Fruit fly (Drosophila melanogaster) whole organism, prepupa: Measurements from ENCODE around the gene CG17271.

Experiments
- CG10631 ChIP-seq: fragments of 200-800 bp; sonication (Bioruptor generic); optimal IDR thresholded peaks from 2 replicates; lab custom pipeline; 2016; ENCODE audit warnings: missing biosample characterization, missing genetic modification characterization
- CG10669 ChIP-seq: fragments of 200-800 bp; sonication (Bioruptor generic); optimal IDR thresholded peaks from 3 replicates; lab custom pipeline; 2018; ENCODE audit warnings: missing biosample characterization, mild to moderate bottlenecking, missing genetic modification characterization, moderate library complexity
- CG11294 ChIP-seq: fragments of 200-800 bp; sonication (Bioruptor generic); IDR thresholded peaks from 2 replicates; pipeline ENCODE4 v1.3.6; 2022; ENCODE audit warnings: missing biosample characterization, missing genetic modification characterization
- CG15336 ChIP-seq: fragments of 200-800 bp; sonication (Bioruptor generic); IDR thresholded peaks from 2 replicates; pipeline ENCODE4 v1.3.6; 2022; ENCODE audit warnings: missing biosample characterization, missing genetic modification characterization
- CG1621 ChIP-seq: fragments of 200-800 bp; sonication (Bioruptor generic); optimal IDR thresholded peaks from 3 replicates; lab custom pipeline; 2018; ENCODE audit warnings: missing biosample characterization, mild to moderate bottlenecking, missing genetic modification characterization
- CG34406 ChIP-seq: fragments of 200-800 bp; sonication (Bioruptor generic); optimal IDR thresholded peaks from 3 replicates; lab custom pipeline; 2016; ENCODE audit warnings: missing biosample characterization, missing genetic modification characterization
- CG3919 ChIP-seq: fragments of 200-800 bp; sonication (Bioruptor generic); optimal IDR thresholded peaks from 3 replicates; lab custom pipeline; 2016; ENCODE audit warnings: missing biosample characterization, missing genetic modification characterization
- CG4318 ChIP-seq: fragments of 200-800 bp; sonication (Bioruptor generic); optimal IDR thresholded peaks from 3 replicates; lab custom pipeline; 2017; ENCODE audit warnings: missing biosample characterization, mild to moderate bottlenecking, missing genetic modification characterization
- CG6163 ChIP-seq: fragments of 200-800 bp; sonication (Bioruptor generic); IDR thresholded peaks from 3 replicates; pipeline ENCODE4 v1.3.6; 2022; ENCODE audit warnings: missing biosample characterization, missing genetic modification characterization
- CG6276 ChIP-seq: fragments of 200-800 bp; sonication (Bioruptor generic); optimal IDR thresholded peaks from 2 replicates; lab custom pipeline; 2017; ENCODE audit warnings: missing biosample characterization, mild to moderate bottlenecking, missing genetic modification characterization
- CG6792 ChIP-seq: fragments of 200-800 bp; sonication (Bioruptor generic); optimal IDR thresholded peaks from 3 replicates; lab custom pipeline; 2016; ENCODE audit warnings: missing biosample characterization, missing genetic modification characterization
- CG6854 ChIP-seq: fragments of 200-800 bp; sonication (Bioruptor generic); optimal IDR thresholded peaks from 2 replicates; lab custom pipeline; 2017; ENCODE audit warnings: missing biosample characterization, mild to moderate bottlenecking, missing genetic modification characterization
- CG8319 ChIP-seq: fragments of 200-800 bp; sonication (Bioruptor generic); optimal IDR thresholded peaks from 3 replicates; lab custom pipeline; 2016; ENCODE audit warnings: missing biosample characterization, missing genetic modification characterization
- CG8632 ChIP-seq: fragments of 200-800 bp; sonication (Bioruptor generic); optimal IDR thresholded peaks from 3 replicates; lab custom pipeline; 2016; ENCODE audit warnings: missing biosample characterization, missing genetic modification characterization
- CG9139 ChIP-seq: fragments of 200-800 bp; sonication (Bioruptor generic); optimal IDR thresholded peaks from 3 replicates; lab custom pipeline; 2017; ENCODE audit warnings: missing biosample characterization, mild to moderate bottlenecking, missing genetic modification characterization
- Eip75B ChIP-seq: fragments of 200-800 bp; sonication (Bioruptor generic); optimal IDR thresholded peaks from 3 replicates; lab custom pipeline; 2016; ENCODE audit warnings: missing biosample characterization, missing genetic modification characterization
- Eip78C ChIP-seq: fragments of 200-800 bp; sonication (Bioruptor generic); peaks from one replicate; lab custom pipeline; 2016; ENCODE audit warnings: missing biosample characterization, missing genetic modification characterization
- Ets21C ChIP-seq: fragments of 200-800 bp; sonication (Bioruptor generic); optimal IDR thresholded peaks from 3 replicates; lab custom pipeline; 2016; ENCODE audit warnings: missing biosample characterization, missing genetic modification characterization
- Hr38 ChIP-seq: sonication (Bioruptor generic); optimal IDR thresholded peaks from 2 replicates; lab custom pipeline; 2016; ENCODE audit warnings: missing biosample characterization, missing genetic modification characterization
- Hr39 ChIP-seq: fragments of 200-800 bp; sonication (Bioruptor generic); optimal IDR thresholded peaks from 2 replicates; lab custom pipeline; 2016; ENCODE audit warnings: missing biosample characterization, missing genetic modification characterization
- Lpt ChIP-seq: fragments of 200-800 bp; sonication (Bioruptor generic); optimal IDR thresholded peaks from 3 replicates; lab custom pipeline; 2016; ENCODE audit warnings: missing biosample characterization, missing genetic modification characterization
- Met ChIP-seq: fragments of 200-800 bp; sonication (Bioruptor generic); optimal IDR thresholded peaks from 3 replicates; lab custom pipeline; 2016; ENCODE audit warnings: missing biosample characterization, missing genetic modification characterization
- Sox14 ChIP-seq: fragments of 200-800 bp; sonication (Bioruptor generic); optimal IDR thresholded peaks from 3 replicates; lab custom pipeline; 2016; ENCODE audit warnings: missing biosample characterization, missing genetic modification characterization
- Sox15 ChIP-seq: fragments of 200-800 bp; sonication (Bioruptor generic); optimal IDR thresholded peaks from 3 replicates; lab custom pipeline; 2016; ENCODE audit warnings: missing biosample characterization, missing genetic modification characterization
- achi ChIP-seq: fragments of 200-800 bp; sonication (Bioruptor generic); optimal IDR thresholded peaks from 3 replicates; lab custom pipeline; 2016; ENCODE audit warnings: missing biosample characterization, missing genetic modification characterization
- acj6 ChIP-seq: fragments of 200-800 bp; sonication (Bioruptor generic); optimal IDR thresholded peaks from 3 replicates; lab custom pipeline; 2016; ENCODE audit warnings: missing biosample characterization, missing genetic modification characterization
- cyc ChIP-seq: fragments of 200-800 bp; sonication (Bioruptor generic); optimal IDR thresholded peaks from 3 replicates; lab custom pipeline; 2016; ENCODE audit warnings: missing biosample characterization, missing genetic modification characterization
- dsx ChIP-seq: fragments of 200-800 bp; optimal IDR thresholded peaks from 3 replicates; lab custom pipeline; 2019; ENCODE audit warnings: missing biosample characterization, mild to moderate bottlenecking, missing genetic modification characterization, moderate library complexity; ENCODE audit not compliant: poor library complexity, severe bottlenecking
- eg ChIP-seq: fragments of 200-800 bp; sonication (Bioruptor generic); IDR thresholded peaks from 3 replicates; pipeline ENCODE4 v1.3.6; 2022; ENCODE audit warnings: missing biosample characterization, missing genetic modification characterization
- esn ChIP-seq: fragments of 200-800 bp; sonication (Bioruptor generic); optimal IDR thresholded peaks from 2 replicates; lab custom pipeline; 2016; ENCODE audit warnings: missing biosample characterization, mild to moderate bottlenecking, missing genetic modification characterization, moderate library complexity
- lz ChIP-seq: fragments of 200-800 bp; sonication (Bioruptor generic); optimal IDR thresholded peaks from 3 replicates; lab custom pipeline; 2016; ENCODE audit warnings: missing biosample characterization, missing genetic modification characterization
- net ChIP-seq: fragments of 200-800 bp; sonication (Bioruptor generic); optimal IDR thresholded peaks from 3 replicates; lab custom pipeline; 2016; ENCODE audit warnings: missing biosample characterization, missing genetic modification characterization
- pdm3 ChIP-seq: fragments of 200-800 bp; sonication (Bioruptor generic); optimal IDR thresholded peaks from 3 replicates; lab custom pipeline; 2016; ENCODE audit warnings: missing biosample characterization, missing genetic modification characterization
- salr ChIP-seq, 2 experiments: fragments of 200-800 bp; sonication (Bioruptor generic); optimal IDR thresholded peaks; 3 replicates each; lab custom pipeline; 2016 to 2018; ENCODE audit warnings: missing biosample characterization in 2 of 2, missing genetic modification characterization in 2 of 2, mild to moderate bottlenecking in 1 of 2
- spab ChIP-seq: fragments of 200-800 bp; sonication (Bioruptor generic); optimal IDR thresholded peaks from 2 replicates; lab custom pipeline; 2017; ENCODE audit warnings: missing biosample characterization, mild to moderate bottlenecking, missing genetic modification characterization, missing genetic modification reagents
- ss ChIP-seq, 2 experiments: fragments of 200-800 bp; sonication (Bioruptor generic); optimal IDR thresholded peaks; 2 replicates in 1 of 2; 3 replicates in 1 of 2; lab custom pipeline; 2017 to 2018; ENCODE audit warnings: mild to moderate bottlenecking in 2 of 2, missing biosample characterization in 2 of 2, missing genetic modification characterization in 2 of 2, moderate library complexity in 1 of 2
- svp ChIP-seq: fragments of 200-800 bp; sonication (Bioruptor generic); peaks from one replicate; lab custom pipeline; 2016; ENCODE audit warnings: missing biosample characterization, missing genetic modification characterization
- topi ChIP-seq: fragments of 200-800 bp; sonication (Bioruptor generic); optimal IDR thresholded peaks from 3 replicates; lab custom pipeline; 2016; ENCODE audit warnings: missing biosample characterization, missing genetic modification characterization

CG17271 gene

DNA sequence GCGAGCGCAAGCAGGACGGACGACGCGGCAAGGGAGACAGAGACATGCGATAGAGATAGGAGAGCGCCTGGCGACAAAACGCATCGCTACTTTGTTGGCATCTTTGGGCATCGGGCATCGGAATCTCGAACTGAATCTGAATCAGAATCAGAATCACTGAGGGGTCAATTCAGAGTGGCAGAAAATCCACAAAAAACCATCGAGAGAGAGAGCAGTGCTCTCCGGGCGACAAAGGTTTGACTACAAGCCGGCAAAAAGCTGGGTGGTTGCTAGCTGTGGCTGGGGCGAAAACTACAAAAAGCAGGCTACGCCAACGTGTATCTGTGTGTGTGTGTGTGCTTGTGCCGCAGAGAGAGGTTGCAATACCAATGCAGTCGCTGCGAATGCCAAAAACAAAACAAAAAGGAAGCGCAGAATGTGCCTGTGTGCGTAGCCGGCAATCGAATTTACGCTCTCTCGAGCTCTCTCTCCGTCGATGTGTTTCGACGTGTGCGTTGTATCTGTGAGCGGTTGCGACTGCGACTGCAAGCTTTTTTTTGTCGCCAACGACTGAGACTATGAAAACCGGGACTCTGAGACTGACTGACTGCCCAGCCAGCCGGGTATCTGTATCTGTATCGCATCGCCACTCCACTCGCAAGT is 43.2 kb downstream of the CG17271 start (continued):
- TF ChIP-seq achi (peak; percentile 62), topi (GFP tag; lab: Kevin White, UChicago) (peak; percentile 82), CG6163 (peak; percentile 99), Hr39 (GFP tag; lab: Kevin White, UChicago) (no peak), CG15336 (peak; percentile 98), eg (GFP tag; lab: Robert Waterston, UW) (peak; percentile 98), CG8319 (GFP tag; lab: Kevin White, UChicago) (peak; percentile 77), CG9139 (GFP tag; lab: Kevin White, UChicago) (peak; percentile 98), Sox15 (no peak), acj6 (GFP tag; lab: Kevin White, UChicago) (peak; percentile 16), CG10669 (peak; percentile 88), CG11294 (GFP tag; lab: Robert Waterston, UW) (peak; percentile 89), esn (GFP tag; lab: Kevin White, UChicago) (peak; percentile 69), spab (GFP tag; lab: Kevin White, UChicago) (peak; percentile 93), cyc (GFP tag; lab: Kevin White, UChicago) (peak; percentile 17), CG6854 (GFP tag; lab: Kevin White, UChicago) (peak; percentile 97), Met (GFP tag; lab: Kevin White, UChicago) (peak; percentile 71), Eip75B (GFP tag; lab: Kevin White, UChicago) (peak; percentile 84), CG6276 (GFP tag; lab: Kevin White, UChicago) (peak; percentile 96), CG34406 (GFP tag; lab: Kevin White, UChicago) (peak; percentile 83), dsx (GFP tag; lab: Kevin White, UChicago) (peak; percentile 94), net (GFP tag; lab: Kevin White, UChicago) (peak; percentile 89)

dm6 chr3R:20774125-20774524 is 47.5 kb downstream of the CG17271 start:
- no peak for TF ChIP-seq spab (GFP tag; lab: Kevin White, UChicago)
- TF ChIP-seq CG6792 (GFP tag; lab: Kevin White, UChicago) = no peak
- TF ChIP-seq salr (GFP tag; optimal IDR thresholded peaks at IDR 0.05; lab: Kevin White, UChicago) = no peak
- no peak for TF ChIP-seq CG6163
- TF ChIP-seq CG8632 (GFP tag; lab: Kevin White, UChicago) = no peak
- TF ChIP-seq dsx (GFP tag; lab: Kevin White, UChicago) = peak; percentile 49
- no peak for TF ChIP-seq achi
- TF ChIP-seq Eip78C = peak; percentile 59
- no peak for TF ChIP-seq Hr38 (GFP tag; lab: Kevin White, UChicago)
- TF ChIP-seq svp (GFP tag; lab: Kevin White, UChicago) = no peak
- no peak for TF ChIP-seq CG15336
- no peak for TF ChIP-seq pdm3 (GFP tag; lab: Kevin White, UChicago)
- no peak for TF ChIP-seq Sox14 (GFP tag; lab: Kevin White, UChicago)
- no peak for TF ChIP-seq CG4318 (GFP tag; lab: Kevin White, UChicago)
- no peak for TF ChIP-seq Ets21C (GFP tag; lab: Kevin White, UChicago)
- TF ChIP-seq CG3919 (GFP tag; lab: Kevin White, UChicago) = no peak
- TF ChIP-seq esn (GFP tag; lab: Kevin White, UChicago) = no peak
- no peak for TF ChIP-seq CG10669
- TF ChIP-seq CG9139 (GFP tag; lab: Kevin White, UChicago) = no peak
- peak; percentile 75 for TF ChIP-seq CG1621 (tag; lab: Kevin White, UChicago)
- no peak for TF ChIP-seq CG10631
- peak in 1 of 2 experiments; percentile 25 for TF ChIP-seq ss (GFP tag; optimal IDR thresholded peaks at IDR 0.05; lab: Kevin White, UChicago)
- TF ChIP-seq lz (GFP tag; lab: Kevin White, UChicago) = no peak
- TF ChIP-seq Lpt (GFP tag; lab: Kevin White, UChicago) = no peak
